Fruit fly (Drosophila melanogaster) whole organism, wandering third instar larva: ENCODE results near the gene moi.

Experiments used
- Abd-B ChIP-seq: fragments of >200 bp; optimal IDR thresholded peaks from 2 replicates; lab custom pipeline; 2017; ENCODE audit warnings: missing biosample characterization, missing genetic modification characterization
- Dfd ChIP-seq: fragments of >200 bp; optimal IDR thresholded peaks from 2 replicates; lab custom pipeline; 2017; ENCODE audit warnings: missing biosample characterization, missing genetic modification characterization
- Hr78 ChIP-seq: fragments of >200 bp; optimal IDR thresholded peaks from 2 replicates; lab custom pipeline; 2017; ENCODE audit warnings: missing biosample characterization, missing genetic modification characterization
- Myc ChIP-seq: fragments of >200 bp; optimal IDR thresholded peaks from 2 replicates; lab custom pipeline; 2017
- OdsH ChIP-seq: fragments of 200-800 bp; sonication (Bioruptor generic); optimal IDR thresholded peaks from 2 replicates; lab custom pipeline; 2016; ENCODE audit warnings: missing biosample characterization, mild to moderate bottlenecking, missing genetic modification characterization
- Vsx2 ChIP-seq: fragments of 200-300, 225-300 bp; sonication (Bioruptor generic); optimal IDR thresholded peaks from 2 replicates; lab custom pipeline; 2018; ENCODE audit warnings: missing biosample characterization, missing genetic modification characterization; ENCODE audit not compliant: partially characterized antibody
- ey ChIP-seq: fragments of 200-800 bp; sonication (Bioruptor generic); optimal IDR thresholded peaks from 2 replicates; lab custom pipeline; 2016; ENCODE audit warnings: missing biosample characterization, missing genetic modification characterization
- h ChIP-seq: fragments of 200-800 bp; sonication (Bioruptor generic); optimal IDR thresholded peaks from 3 replicates; lab custom pipeline; 2016; ENCODE audit warnings: missing biosample characterization, mild to moderate bottlenecking, missing genetic modification characterization
- jim ChIP-seq: fragments of 175-275, 200-325 bp; sonication (Bioruptor generic); optimal IDR thresholded peaks from 2 replicates; lab custom pipeline; 2016; ENCODE audit warnings: missing biosample characterization, mild to moderate bottlenecking, missing genetic modification characterization
- pan ChIP-seq: fragments of >200 bp; optimal IDR thresholded peaks from 2 replicates; lab custom pipeline; 2017
- psq ChIP-seq: fragments of 200-800 bp; sonication (Bioruptor generic); optimal IDR thresholded peaks from 3 replicates; lab custom pipeline; 2017; ENCODE audit warnings: missing biosample characterization, mild to moderate bottlenecking, missing genetic modification characterization, moderate library complexity
- tai ChIP-seq: sonication (Bioruptor generic); optimal IDR thresholded peaks from 2 replicates; lab custom pipeline; 2016; ENCODE audit warnings: missing biosample characterization, missing genetic modification characterization

DNA sequence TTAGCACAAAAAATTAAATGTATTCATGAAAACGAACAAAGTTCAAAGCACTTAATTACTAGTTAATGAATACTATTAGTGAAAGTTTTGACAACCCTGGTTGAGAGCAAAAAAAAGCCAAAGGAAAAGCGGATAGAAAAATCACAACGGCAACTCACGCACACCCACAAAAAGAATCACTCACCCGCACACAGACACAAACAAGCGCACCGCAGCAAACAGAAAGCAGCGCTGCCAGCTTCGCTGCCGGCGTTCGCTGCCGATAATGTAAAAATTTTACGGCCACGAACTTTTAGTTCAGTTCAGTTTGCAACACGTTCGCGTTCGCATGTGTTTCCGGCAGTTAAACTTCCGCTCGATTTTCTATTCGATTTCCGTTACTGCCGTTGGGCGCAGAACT, 12.2 kb downstream of the moi start, which contains the start of gene CG18599:
- TF ChIP-seq Vsx2 (no peak), OdsH (GFP tag; lab: Kevin White, UChicago) (no peak), Dfd (GFP tag; lab: Kevin White, UChicago) (no peak), Abd-B (GFP tag; lab: Kevin White, UChicago) (no peak), tai (GFP tag; lab: Kevin White, UChicago) (no peak), h (GFP tag; lab: Kevin White, UChicago) (no peak), psq (no peak), pan (no peak), ey (GFP tag; lab: Kevin White, UChicago) (no peak), jim (GFP tag; lab: Kevin White, UChicago) (no peak), Myc (lab: Kevin White, UChicago) (no peak), Hr78 (GFP tag; lab: Kevin White, UChicago) (no peak)
